Fruit fly (Drosophila melanogaster): ENCODE data around the gene ac.

DNA sequence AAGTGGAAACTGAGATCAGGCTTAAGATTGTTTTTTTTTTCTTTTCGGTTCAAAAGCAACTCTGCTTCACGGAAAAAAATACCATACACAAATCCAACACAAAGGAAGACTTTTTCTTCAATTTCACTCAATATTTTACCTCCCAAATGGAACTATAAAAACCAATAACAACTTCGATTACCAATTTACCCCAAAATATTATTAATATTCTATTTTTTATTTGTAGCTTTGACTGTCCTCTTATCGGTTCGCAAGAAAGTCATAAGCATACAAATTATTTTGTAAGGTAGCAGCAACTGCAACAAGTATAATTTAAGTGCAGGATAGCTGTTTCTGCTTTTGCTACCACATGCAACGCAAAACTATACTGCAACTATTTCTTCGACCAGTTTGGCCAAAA, 35.9 kb upstream of the ac start:
- TF ChIP-seq CG7045 (GFP tag; optimal IDR thresholded peaks at IDR 0.05) (no peak), CG11617 (GFP tag; optimal IDR thresholded peaks at IDR 0.05) (no peak), kay (GFP tag; ENCODE audit: borderline replicate concordance) (no peak), CG7101 (tag; optimal IDR thresholded peaks at IDR 0.05) (no peak), Mnt (GFP tag; optimal IDR thresholded peaks at IDR 0.05) (no peak), CG1620 (GFP tag; optimal IDR thresholded peaks at IDR 0.05) (no peak), cic (GFP tag; optimal IDR thresholded peaks at IDR 0.05) (no peak), Crg-1 (GFP tag; optimal IDR thresholded peaks at IDR 0.05) (no peak), Hr96 (GFP tag; optimal IDR thresholded peaks at IDR 0.05) (no peak), tj (GFP tag; optimal IDR thresholded peaks at IDR 0.05) (no peak)

Measured in whole organism, adult.